Worm (Caenorhabditis elegans) whole organism, young adult: Measurements from ENCODE around the gene ZK563.7.

Source experiments
- B0019.2 ChIP-seq: fragments of 200-800 bp; sonication (Bioruptor generic); conservative IDR thresholded peaks from 2 replicates; pipeline ENCODE4 v1.3.6; 2022; ENCODE audit warnings: missing genetic modification reagents, missing genetic modification characterization, missing compliant biosample characterization
- B0035.1 ChIP-seq: sonication (generic microtip); optimal IDR thresholded peaks from 2 replicates; lab custom pipeline; 2016; ENCODE audit warnings: missing genetic modification characterization, mild to moderate bottlenecking, missing compliant biosample characterization, missing genotype, missing genetic modification reagents
- F10E7.11 ChIP-seq: sonication (generic microtip); optimal IDR thresholded peaks from 2 replicates; lab custom pipeline; 2017; ENCODE audit warnings: mild to moderate bottlenecking, missing genetic modification characterization, moderate library complexity, missing compliant biosample characterization
- F37B4.10 ChIP-seq: fragments of 200-800 bp; sonication (Bioruptor generic); IDR thresholded peaks from 2 replicates; pipeline ENCODE4 v1.3.6; 2022; ENCODE audit warnings: missing genetic modification characterization, missing compliant biosample characterization
- F55B11.4 ChIP-seq: sonication (generic microtip); optimal IDR thresholded peaks from 2 replicates; lab custom pipeline; 2016; ENCODE audit warnings: missing compliant biosample characterization, missing genetic modification characterization, borderline replicate concordance; ENCODE audit not compliant: insufficient read depth
- F57A8.1 ChIP-seq: fragments of 200-800 bp; sonication (Bioruptor generic); optimal IDR thresholded peaks from 2 replicates; lab custom pipeline; 2018; ENCODE audit warnings: mild to moderate bottlenecking, missing genetic modification characterization, moderate library complexity, missing compliant biosample characterization
- K11D2.4 ChIP-seq: fragments of 200-800 bp; sonication (Bioruptor generic); IDR thresholded peaks from 2 replicates; pipeline ENCODE4 v1.3.6; 2022; ENCODE audit warnings: missing genetic modification reagents, missing genetic modification characterization, missing compliant biosample characterization
- T07F8.4 ChIP-seq: sonication (generic microtip); optimal IDR thresholded peaks from 2 replicates; lab custom pipeline; 2016; ENCODE audit warnings: mild to moderate bottlenecking, missing genetic modification characterization, moderate library complexity, missing compliant biosample characterization
- Y67H2A.10 ChIP-seq: fragments of 200-800 bp; sonication (Bioruptor generic); conservative IDR thresholded peaks from 2 replicates; pipeline ENCODE4 v1.3.6; 2022; ENCODE audit warnings: missing genetic modification reagents, missing genetic modification characterization, missing compliant biosample characterization
- akir-1 ChIP-seq: fragments of 200-800 bp; sonication (Bioruptor generic); optimal IDR thresholded peaks from 2 replicates; lab custom pipeline; 2018; ENCODE audit warnings: mild to moderate bottlenecking, missing genetic modification characterization, moderate library complexity, missing compliant biosample characterization
- athp-1 ChIP-seq: sonication (generic microtip); optimal IDR thresholded peaks from 2 replicates; lab custom pipeline; 2017; ENCODE audit warnings: mild to moderate bottlenecking, missing genetic modification characterization, missing compliant biosample characterization
- attf-6 ChIP-seq: fragments of 200-800 bp; sonication (Bioruptor generic); IDR thresholded peaks from 2 replicates; pipeline ENCODE4 v1.3.6; 2022; ENCODE audit warnings: missing genetic modification reagents, missing genetic modification characterization, missing compliant biosample characterization
- cebp-1 ChIP-seq, 2 experiments: fragments of 200-800 bp in 1 of 2; sonication (Bioruptor generic) in 1 of 2; sonication (generic microtip) in 1 of 2; IDR thresholded peaks in 1 of 2; optimal IDR thresholded peaks in 1 of 2; 2 replicates each; pipeline versions ENCODE4 v1.3.6 to Lab custom; 2017 to 2022; ENCODE audit warnings: missing compliant biosample characterization in 2 of 2, missing genetic modification characterization in 2 of 2, mild to moderate bottlenecking in 1 of 2, missing genetic modification reagents in 1 of 2, moderate library complexity in 1 of 2
- cebp-2 ChIP-seq: fragments of 200-800 bp; sonication (Bioruptor generic); IDR thresholded peaks from 2 replicates; pipeline ENCODE4 v1.3.6; 2022; ENCODE audit warnings: missing genetic modification characterization, missing compliant biosample characterization
- ceh-79 ChIP-seq: sonication (generic microtip); optimal IDR thresholded peaks from 2 replicates; lab custom pipeline; 2017; ENCODE audit warnings: mild to moderate bottlenecking, missing genetic modification characterization, missing compliant biosample characterization
- chd-7 ChIP-seq: sonication (generic microtip); optimal IDR thresholded peaks from 2 replicates; lab custom pipeline; 2016; ENCODE audit warnings: mild to moderate bottlenecking, missing genetic modification characterization, moderate library complexity, missing compliant biosample characterization
- ets-4 ChIP-seq: fragments of 200-800 bp; sonication (Bioruptor generic); optimal IDR thresholded peaks from 2 replicates; lab custom pipeline; 2018; ENCODE audit warnings: mild to moderate bottlenecking, missing genetic modification characterization, missing compliant biosample characterization
- him-1 ChIP-seq: sonication (generic microtip); optimal IDR thresholded peaks from 2 replicates; lab custom pipeline; 2016; ENCODE audit warnings: missing genotype, missing genetic modification reagents, missing genetic modification characterization, missing compliant biosample characterization
- hsf-1 ChIP-seq: fragments of 200-800 bp; sonication (Bioruptor generic); IDR thresholded peaks from 2 replicates; pipeline ENCODE4 v1.3.6; 2022; ENCODE audit warnings: missing genetic modification reagents, missing genetic modification characterization, missing compliant biosample characterization
- lin-40 ChIP-seq: sonication (generic microtip); optimal IDR thresholded peaks from 2 replicates; lab custom pipeline; 2016; ENCODE audit warnings: missing genetic modification characterization, mild to moderate bottlenecking, missing compliant biosample characterization, missing genotype, missing genetic modification reagents
- lsy-27 ChIP-seq: sonication (generic microtip); optimal IDR thresholded peaks from 2 replicates; lab custom pipeline; 2017; ENCODE audit warnings: missing genetic modification characterization, mild to moderate bottlenecking, missing compliant biosample characterization, antibody characterized with exemption, missing genotype, borderline replicate concordance; ENCODE audit not compliant: insufficient read depth
- madf-10 ChIP-seq: sonication (generic microtip); optimal IDR thresholded peaks from 2 replicates; lab custom pipeline; 2016; ENCODE audit warnings: mild to moderate bottlenecking, missing genetic modification characterization, missing compliant biosample characterization
- madf-3 ChIP-seq: fragments of 200-800 bp; sonication (Bioruptor generic); IDR thresholded peaks from 2 replicates; pipeline ENCODE4 v1.3.6; 2022; ENCODE audit warnings: missing genetic modification reagents, missing genetic modification characterization, missing compliant biosample characterization
- mes-4 ChIP-seq: sonication (generic microtip); optimal IDR thresholded peaks from 2 replicates; lab custom pipeline; 2016; ENCODE audit warnings: missing genotype, missing genetic modification characterization, missing compliant biosample characterization
- mxl-1 ChIP-seq: sonication (generic microtip); optimal IDR thresholded peaks from 2 replicates; lab custom pipeline; 2016; ENCODE audit warnings: missing genetic modification characterization, missing compliant biosample characterization
- nfyb-1 ChIP-seq: fragments of 200-800 bp; sonication (Bioruptor generic); IDR thresholded peaks from 2 replicates; pipeline ENCODE4 v1.3.6; 2022; ENCODE audit warnings: missing genetic modification reagents, missing genetic modification characterization, missing compliant biosample characterization
- nhr-80 ChIP-seq: sonication (generic microtip); optimal IDR thresholded peaks from 2 replicates; lab custom pipeline; 2016; ENCODE audit warnings: missing genetic modification characterization, missing compliant biosample characterization
- nhr-90 ChIP-seq: sonication (generic microtip); optimal IDR thresholded peaks from 2 replicates; lab custom pipeline; 2016; ENCODE audit warnings: missing genotype, mild to moderate bottlenecking, missing genetic modification characterization, missing compliant biosample characterization
- pbrm-1 ChIP-seq: fragments of 200-800 bp; sonication (Bioruptor generic); IDR thresholded peaks from 2 replicates; pipeline ENCODE4 v1.3.6; 2022; ENCODE audit warnings: missing genetic modification reagents, missing genetic modification characterization, missing compliant biosample characterization
- pha-4 ChIP-seq: fragments of 150-350 bp; sonication (generic microtip); optimal IDR thresholded peaks from 2 replicates; lab custom pipeline; 2014; ENCODE audit warnings: missing biosample characterization, missing genetic modification reagents, missing genetic modification characterization
- rcor-1 ChIP-seq: fragments of 200-800 bp; sonication (Bioruptor generic); IDR thresholded peaks from 2 replicates; pipeline ENCODE4 v1.3.6; 2022; ENCODE audit warnings: missing genetic modification reagents, missing genetic modification characterization, missing compliant biosample characterization
- repo-1 ChIP-seq: sonication (generic microtip); optimal IDR thresholded peaks from 2 replicates; lab custom pipeline; 2017; ENCODE audit warnings: mild to moderate bottlenecking, missing genetic modification characterization, missing compliant biosample characterization
- unc-62 ChIP-seq: fragments of 150-350 bp; optimal IDR thresholded peaks from 2 replicates; lab custom pipeline; 2014; ENCODE audit warnings: missing biosample characterization, missing genetic modification reagents, missing genetic modification characterization
- xnd-1 ChIP-seq: sonication (generic microtip); optimal IDR thresholded peaks from 2 replicates; lab custom pipeline; 2016; ENCODE audit warnings: missing genotype, missing genetic modification reagents, missing genetic modification characterization, missing compliant biosample characterization
- zim-3 ChIP-seq: sonication (generic microtip); optimal IDR thresholded peaks from 2 replicates; lab custom pipeline; 2017; ENCODE audit warnings: mild to moderate bottlenecking, missing genetic modification characterization, moderate library complexity, missing compliant biosample characterization
- ztf-25 ChIP-seq: fragments of 200-800 bp; sonication (Bioruptor generic); IDR thresholded peaks from 2 replicates; pipeline ENCODE4 v1.3.6; 2022; ENCODE audit warnings: missing genetic modification reagents, missing genetic modification characterization, missing compliant biosample characterization
- ztf-26 ChIP-seq: sonication (generic microtip); optimal IDR thresholded peaks from 2 replicates; lab custom pipeline; 2017; ENCODE audit warnings: missing genetic modification characterization, missing compliant biosample characterization
- ztf-6 ChIP-seq: fragments of 200-800 bp; sonication (Bioruptor generic); IDR thresholded peaks from 2 replicates; pipeline ENCODE4 v1.3.6; 2022; ENCODE audit warnings: missing genetic modification reagents, missing genetic modification characterization, missing compliant biosample characterization

The ZK563.7 gene

ce11 chrX:3380167-3380566 lies at the start of gene ZK563.7:
Gene ZK563.7, plus strand, starts transcription at chrX:3380467.
- TF ChIP-seq hsf-1 (GFP tag; lab: Robert Waterston, UW): no peak
- TF ChIP-seq rcor-1 (GFP tag; lab: Robert Waterston, UW): no peak
- no peak for TF ChIP-seq ztf-26 (tag; lab: Kevin White, UChicago)
- no peak for TF ChIP-seq xnd-1 (tag; lab: Kevin White, UChicago)
- no peak for TF ChIP-seq ztf-25
- no peak for TF ChIP-seq cebp-2
- TF ChIP-seq cebp-1 (GFP tag; IDR thresholded peaks at IDR 0.05; lab: Robert Waterston, UW): no peak
- no peak for TF ChIP-seq cebp-1 (tag; optimal IDR thresholded peaks at IDR 0.05; lab: Kevin White, UChicago)
- TF ChIP-seq F10E7.11 (tag; lab: Kevin White, UChicago): no peak
- no peak for TF ChIP-seq nfyb-1 (GFP tag; lab: Robert Waterston, UW)
- TF ChIP-seq athp-1: no peak
- TF ChIP-seq repo-1 (tag; lab: Kevin White, UChicago): no peak
- TF ChIP-seq pha-4 (tag; lab: Kevin White, UChicago): no peak
- no peak for TF ChIP-seq F37B4.10 (GFP tag; lab: Robert Waterston, UW)
- TF ChIP-seq pbrm-1 (GFP tag; lab: Robert Waterston, UW): no peak
- no peak for TF ChIP-seq lsy-27 (tag; lab: Kevin White, UChicago)
- TF ChIP-seq akir-1 (GFP tag; lab: Kevin White, UChicago): no peak
- no peak for TF ChIP-seq ztf-6

ce11 chrX:3332824-3333223 lies 47.4 kb upstream of the ZK563.7 start, which contains the start of gene F11D5.1:
Gene F11D5.1, plus strand, starts transcription at chrX:3333124.
- no peak for TF ChIP-seq madf-3
- no peak for TF ChIP-seq F57A8.1 (GFP tag; lab: Kevin White, UChicago)
- TF ChIP-seq mxl-1 (tag; lab: Kevin White, UChicago): no peak
- no peak for TF ChIP-seq xnd-1 (tag; lab: Kevin White, UChicago)
- TF ChIP-seq unc-62 (GFP tag; lab: Kevin White, UChicago): no peak
- no peak for TF ChIP-seq B0019.2 (GFP tag; lab: Robert Waterston, UW)
- TF ChIP-seq F10E7.11 (tag; lab: Kevin White, UChicago): no peak

ce11 chrX:3334115-3334514 lies 46.2 kb upstream of the ZK563.7 start:
- peak; percentile 78 for TF ChIP-seq nhr-80 (tag; lab: Kevin White, UChicago)
- no peak for TF ChIP-seq attf-6

ce11 chrX:3339882-3340281 lies 40.4 kb upstream of the ZK563.7 start:
- no peak for TF ChIP-seq K11D2.4
- no peak for TF ChIP-seq akir-1 (GFP tag; lab: Kevin White, UChicago)

ce11 chrX:3343620-3344197 lies 36.6 kb upstream of the ZK563.7 start:
- no peak for TF ChIP-seq ets-4 (GFP tag; lab: Kevin White, UChicago)
- no peak for TF ChIP-seq nhr-90 (tag; lab: Kevin White, UChicago)
- no peak for TF ChIP-seq ceh-79 (tag; lab: Kevin White, UChicago)
- TF ChIP-seq lin-40 (tag; lab: Kevin White, UChicago): no peak
- no peak for TF ChIP-seq B0035.1
- no peak for TF ChIP-seq T07F8.4 (tag; lab: Kevin White, UChicago)
- no peak for TF ChIP-seq F55B11.4 (tag; lab: Kevin White, UChicago)
- TF ChIP-seq F37B4.10 (GFP tag; lab: Robert Waterston, UW): no peak
- no peak for TF ChIP-seq pbrm-1 (GFP tag; lab: Robert Waterston, UW)
- TF ChIP-seq mes-4 (tag; lab: Kevin White, UChicago): no peak
- TF ChIP-seq nhr-80 (tag; lab: Kevin White, UChicago): no peak
- TF ChIP-seq zim-3 (tag; lab: Kevin White, UChicago): no peak
- no peak for TF ChIP-seq Y67H2A.10 (GFP tag; lab: Robert Waterston, UW)
- no peak for TF ChIP-seq him-1 (tag; lab: Kevin White, UChicago)
- no peak for TF ChIP-seq madf-10
- TF ChIP-seq ztf-6: no peak
- no peak for TF ChIP-seq athp-1
- no peak for TF ChIP-seq chd-7 (tag; lab: Kevin White, UChicago)
